Worm (Caenorhabditis elegans): ENCODE measurements around the gene ttr-24.

ttr-24 gene

ce11 chrV:18536015-18536414, 20.4 kb downstream of the ttr-24 start:
- no peak for TF ChIP-seq ztf-25 (GFP tag; IDR thresholded peaks at IDR 0.05)
- TF ChIP-seq egl-44 (GFP tag; IDR thresholded peaks at IDR 0.05): no peak
- no peak for TF ChIP-seq ceh-100 (GFP tag; IDR thresholded peaks at IDR 0.05)
- TF ChIP-seq ceh-40 (GFP tag; IDR thresholded peaks at IDR 0.05): no peak
- no peak for TF ChIP-seq pha-4 (tag; optimal IDR thresholded peaks at IDR 0.05)
- no peak for TF ChIP-seq hmg-20 (GFP tag; IDR thresholded peaks at IDR 0.05)
- TF ChIP-seq atf-7 (tag; optimal IDR thresholded peaks at IDR 0.05): no peak
- no peak for TF ChIP-seq sptf-2 (GFP tag; optimal IDR thresholded peaks at IDR 0.05)
- no peak for TF ChIP-seq madf-6 (GFP tag; IDR thresholded peaks at IDR 0.05)
- TF ChIP-seq tlf-1 (GFP tag; optimal IDR thresholded peaks at IDR 0.05): no peak
- TF ChIP-seq Y79H2A.3 (GFP tag; conservative IDR thresholded peaks at IDR 0.05): no peak
- TF ChIP-seq snpc-1.1 (tag; optimal IDR thresholded peaks at IDR 0.05; ENCODE audit: insufficient read depth): no peak

ce11 chrV:18533606-18534005, 22.8 kb downstream of the ttr-24 start, which contains the start of gene ints-5:
TSS of gene ints-5 (plus strand) at chrV:18533953.
- TF ChIP-seq nfyb-1 (GFP tag; IDR thresholded peaks at IDR 0.05) (no peak), bed-1 (GFP tag; IDR thresholded peaks at IDR 0.05) (no peak), K12H6.12 (tag; optimal IDR thresholded peaks at IDR 0.05) (peak; percentile 38), attf-6 (GFP tag; IDR thresholded peaks at IDR 0.05) (no peak), athp-1 (tag; optimal IDR thresholded peaks at IDR 0.05) (no peak), tbx-9 (tag; optimal IDR thresholded peaks at IDR 0.05; ENCODE audit: borderline replicate concordance) (no peak), F23B12.7 (tag; optimal IDR thresholded peaks at IDR 0.05; ENCODE audit: insufficient read depth) (no peak), snpc-3.4 (tag; optimal IDR thresholded peaks at IDR 0.05) (peak; percentile 36), attf-5 (GFP tag; optimal IDR thresholded peaks at IDR 0.05) (peak; percentile 59), mcd-1 (GFP tag; IDR thresholded peaks at IDR 0.05) (peak; percentile 94), F39B2.1 (GFP tag; IDR thresholded peaks at IDR 0.05) (no peak), T07F8.4 (tag; optimal IDR thresholded peaks at IDR 0.05) (no peak), Y95B8A.8 (GFP tag; IDR thresholded peaks at IDR 0.05) (no peak), sptf-2 (GFP tag; optimal IDR thresholded peaks at IDR 0.05) (no peak), let-526 (GFP tag; IDR thresholded peaks at IDR 0.05) (no peak), xnd-1 (tag; optimal IDR thresholded peaks at IDR 0.05) (peak; percentile 46), lin-54 (GFP tag; optimal IDR thresholded peaks at IDR 0.05) (peak; percentile 24), ztf-18 (tag; optimal IDR thresholded peaks at IDR 0.05) (peak; percentile 8), hrde-1 (tag; optimal IDR thresholded peaks at IDR 0.05; ENCODE audit: borderline replicate concordance) (no peak), D2030.7 (GFP tag; IDR thresholded peaks at IDR 0.05) (peak; percentile 66), cebp-1 (GFP tag; IDR thresholded peaks at IDR 0.05) (no peak), cebp-1 (tag; optimal IDR thresholded peaks at IDR 0.05) (peak; percentile 73), F33H1.4 (GFP tag; IDR thresholded peaks at IDR 0.05) (0 out of 2 replicates have a peak, but pooled peaks have one; percentile 8), F22D6.2 (tag; optimal IDR thresholded peaks at IDR 0.05) (no peak), nfya-1 (tag; optimal IDR thresholded peaks at IDR 0.05; ENCODE audit: borderline replicate concordance, insufficient read depth) (no peak), tbp1 (GFP tag; optimal IDR thresholded peaks at IDR 0.05) (peak; percentile 5), Y53F4B.3 (GFP tag; IDR thresholded peaks at IDR 0.05) (no peak), ztf-3 (GFP tag; optimal IDR thresholded peaks at IDR 0.05) (no peak), madf-8 (GFP tag; conservative IDR thresholded peaks at IDR 0.05) (peak; percentile 50), egl-44 (GFP tag; IDR thresholded peaks at IDR 0.05) (no peak), rcor-1 (GFP tag; IDR thresholded peaks at IDR 0.05) (peak; percentile 43; the same call in 1 of the 2 replicates), lin-40 (tag; optimal IDR thresholded peaks at IDR 0.05) (no peak), madf-6 (GFP tag; IDR thresholded peaks at IDR 0.05) (peak; percentile 76), somi-1 (GFP tag; optimal IDR thresholded peaks at IDR 0.05) (no peak), Y56A3A.18 (GFP tag; IDR thresholded peaks at IDR 0.05) (no peak), efl-1 (GFP tag; optimal IDR thresholded peaks at IDR 0.05) (peak; percentile 49), nfya-2 (GFP tag; IDR thresholded peaks at IDR 0.05) (no peak), F10E7.11 (tag; optimal IDR thresholded peaks at IDR 0.05) (no peak)
